Worm (Caenorhabditis elegans): ENCODE results near the gene B0495.5.

ce11 chrII:7716112-7716511, 17.8 kb upstream of the B0495.5 start:
- TF ChIP-seq him-1 (tag; optimal IDR thresholded peaks at IDR 0.05) (no peak), W03F9.2 (tag; optimal IDR thresholded peaks at IDR 0.05) (no peak), dao-5 (tag; optimal IDR thresholded peaks at IDR 0.05) (no peak)

Data from whole organism, L4/young adult.